Fruit fly (Drosophila melanogaster): ENCODE results near the gene CG31055.

Gene CG31055

dm6 chr3R:27636010-27636584 lies 51.8 kb downstream of the CG31055 start, which contains the start of the genes CG5611 and Mtl (continued):
- TF ChIP-seq Dp (GFP tag; optimal IDR thresholded peaks at IDR 0.05) (peak; percentile 41), CG18476 (GFP tag; optimal IDR thresholded peaks at IDR 0.05) (peak; percentile 99), CG8765 (GFP tag; IDR thresholded peaks at IDR 0.05) (peak; percentile 100), jumu (GFP tag; optimal IDR thresholded peaks at IDR 0.05) (peak; percentile 97), Antp (GFP tag; optimal IDR thresholded peaks at IDR 0.05) (peak; percentile 94), Hsf (GFP tag; optimal IDR thresholded peaks at IDR 0.05) (peak; percentile 99), hbn (GFP tag; IDR thresholded peaks at IDR 0.05; ENCODE audit: partially characterized antibody) (peak; percentile 35; the same call in 1 of the 2 replicates), vnd (GFP tag; IDR thresholded peaks at IDR 0.05; ENCODE audit: partially characterized antibody) (no peak), H2.0 (GFP tag; IDR thresholded peaks at IDR 0.05) (peak; percentile 100), CG11696 (GFP tag; IDR thresholded peaks at IDR 0.05) (peak; percentile 98), Vsx1 (GFP tag; optimal IDR thresholded peaks at IDR 0.05) (peak; percentile 98), wdn (GFP tag; IDR thresholded peaks at IDR 0.05) (peak; percentile 100), CG3726 (GFP tag; IDR thresholded peaks at IDR 0.05) (peak; percentile 100), CG1832 (GFP tag; optimal IDR thresholded peaks at IDR 0.05) (no peak), Mes4 (GFP tag; optimal IDR thresholded peaks at IDR 0.05) (peak; percentile 88), CG16863 (GFP tag; optimal IDR thresholded peaks at IDR 0.05) (peak; percentile 97), CG8089 (GFP tag; optimal IDR thresholded peaks at IDR 0.05) (peak; percentile 96), ftz-f1 (GFP tag; optimal IDR thresholded peaks at IDR 0.05) (peak; percentile 93), Abd-B (GFP tag; optimal IDR thresholded peaks at IDR 0.05) (peak; percentile 100), D19B (GFP tag; optimal IDR thresholded peaks at IDR 0.05) (peak; percentile 98), tx (GFP tag; optimal IDR thresholded peaks at IDR 0.05) (peak; percentile 96), run (tag; optimal IDR thresholded peaks at IDR 0.05) (peak; percentile 99), C15 (GFP tag; IDR thresholded peaks at IDR 0.05) (peak; percentile 99), fd102C (GFP tag; optimal IDR thresholded peaks at IDR 0.05) (peak; percentile 97), CG7745 (tag; optimal IDR thresholded peaks at IDR 0.05) (peak; percentile 94), sob (GFP tag; IDR thresholded peaks at IDR 0.05) (peak; percentile 100), mld (GFP tag; IDR thresholded peaks at IDR 0.05; ENCODE audit: partially characterized antibody) (no peak), CG11093 (GFP tag; IDR thresholded peaks at IDR 0.05) (peak; percentile 100), CG1647 (GFP tag; optimal IDR thresholded peaks at IDR 0.05) (peak; percentile 98), CG7556 (GFP tag; optimal IDR thresholded peaks at IDR 0.05) (peak; percentile 99), CG7963 (GFP tag; IDR thresholded peaks at IDR 0.05; ENCODE audit: partially characterized antibody) (no peak; the same call in 2 of the 3 replicates), Camta (GFP tag; optimal IDR thresholded peaks at IDR 0.05) (peak; percentile 99), nerfin-1 (tag; optimal IDR thresholded peaks at IDR 0.05) (peak; percentile 99), klu (GFP tag; IDR thresholded peaks at IDR 0.05) (peak; percentile 100), cato (GFP tag; optimal IDR thresholded peaks at IDR 0.05; ENCODE audit: borderline replicate concordance) (peak; percentile 99), fd64A (GFP tag; optimal IDR thresholded peaks at IDR 0.05) (peak; percentile 99), CG32772 (GFP tag; IDR thresholded peaks at IDR 0.05) (peak; percentile 100), CG10321 (GFP tag; IDR thresholded peaks at IDR 0.05) (peak; percentile 91), CG33557 (GFP tag; optimal IDR thresholded peaks at IDR 0.05) (peak; percentile 99), dan (GFP tag; IDR thresholded peaks at IDR 0.05) (peak; percentile 99), bsh (GFP tag; optimal IDR thresholded peaks at IDR 0.05) (peak; percentile 93 to 100), sqz (GFP tag; optimal IDR thresholded peaks at IDR 0.05) (peak; percentile 99), CG1602 (GFP tag; optimal IDR thresholded peaks at IDR 0.05) (peak; percentile 100), CG10267 (tag; optimal IDR thresholded peaks at IDR 0.05) (peak; percentile 100), wor (GFP tag; IDR thresholded peaks at IDR 0.05) (peak; percentile 100), MTF-1 (GFP tag; optimal IDR thresholded peaks at IDR 0.05; ENCODE audit: borderline replicate concordance) (peak; percentile 99), Hand (GFP tag; optimal IDR thresholded peaks at IDR 0.05) (peak; percentile 97), Gug (GFP tag; IDR thresholded peaks at IDR 0.05) (peak; percentile 99), CG14441 (GFP tag; IDR thresholded peaks at IDR 0.05) (peak; percentile 100)
